Fruit fly (Drosophila melanogaster) whole organism, embryonic: Measurements from ENCODE around the gene HSPBAP1.

Source experiments
- B-H2 ChIP-seq: fragments of 200-800 bp; sonication (Bioruptor generic); optimal IDR thresholded peaks from 2 replicates; lab custom pipeline; 2018; ENCODE audit warnings: missing biosample characterization, mild to moderate bottlenecking, missing genetic modification characterization
- CG11456 ChIP-seq: fragments of 200-800 bp; sonication (Bioruptor generic); IDR thresholded peaks from 3 replicates; pipeline ENCODE4 v1.3.6; 2022; ENCODE audit warnings: missing biosample characterization, missing genetic modification characterization
- CG12104 ChIP-seq: fragments of 200-800 bp; sonication (Bioruptor generic); optimal IDR thresholded peaks from 3 replicates; lab custom pipeline; 2016; ENCODE audit warnings: missing biosample characterization, missing genetic modification characterization
- CG1233 ChIP-seq: fragments of 200-800 bp; sonication (Bioruptor generic); optimal IDR thresholded peaks from 4 replicates; lab custom pipeline; 2018; ENCODE audit warnings: missing biosample characterization, mild to moderate bottlenecking, missing genetic modification characterization
- CG12942 ChIP-seq: fragments of 200-800 bp; sonication (Bioruptor generic); optimal IDR thresholded peaks from 3 replicates; lab custom pipeline; 2016; ENCODE audit warnings: missing biosample characterization, missing genetic modification characterization
- CG13123 ChIP-seq: fragments of 200-800 bp; sonication (Bioruptor generic); optimal IDR thresholded peaks from 2 replicates; lab custom pipeline; 2016; ENCODE audit warnings: missing biosample characterization, missing genetic modification characterization
- CG13296 ChIP-seq: fragments of 200-800 bp; sonication (Bioruptor generic); optimal IDR thresholded peaks from 3 replicates; lab custom pipeline; 2018; ENCODE audit warnings: missing biosample characterization, mild to moderate bottlenecking, missing genetic modification characterization
- CG13624 ChIP-seq: fragments of 200-800 bp; sonication (Bioruptor generic); optimal IDR thresholded peaks from 2 replicates; lab custom pipeline; 2016; ENCODE audit warnings: missing biosample characterization, missing genetic modification characterization
- CG16815 ChIP-seq: fragments of 200-800 bp; sonication (Bioruptor generic); optimal IDR thresholded peaks from 3 replicates; lab custom pipeline; 2017; ENCODE audit warnings: missing biosample characterization, mild to moderate bottlenecking, missing genetic modification characterization
- CG17568 ChIP-seq: fragments of 200-800 bp; sonication (Bioruptor generic); optimal IDR thresholded peaks from 2 replicates; lab custom pipeline; 2018; ENCODE audit warnings: missing biosample characterization, mild to moderate bottlenecking, missing genetic modification characterization, moderate library complexity
- CG18011 ChIP-seq: fragments of 200-800 bp; sonication (Bioruptor generic); optimal IDR thresholded peaks from 2 replicates; lab custom pipeline; 2017; ENCODE audit warnings: missing biosample characterization, missing genetic modification characterization, mild to moderate bottlenecking, moderate library complexity, missing genotype
- CG1832 ChIP-seq: fragments of 200-800 bp; sonication (Bioruptor generic); optimal IDR thresholded peaks from 2 replicates; lab custom pipeline; 2017; ENCODE audit warnings: missing biosample characterization, mild to moderate bottlenecking, missing genetic modification characterization, inconsistent platforms
- CG2678 ChIP-seq: fragments of 200-800 bp; sonication (Bioruptor generic); optimal IDR thresholded peaks from 3 replicates; lab custom pipeline; 2019; ENCODE audit warnings: missing biosample characterization, mild to moderate bottlenecking, missing genetic modification characterization, moderate library complexity
- CG5953 ChIP-seq: fragments of 200-800 bp; sonication (Bioruptor generic); IDR thresholded peaks from 2 replicates; pipeline ENCODE4 v1.3.6; 2022; ENCODE audit warnings: missing biosample characterization, missing genetic modification characterization
- CG6272 ChIP-seq: fragments of 200-800 bp; sonication (Bioruptor generic); IDR thresholded peaks from 2 replicates; pipeline ENCODE4 v1.3.6; 2022; ENCODE audit warnings: missing biosample characterization, missing genetic modification characterization
- CG6765 ChIP-seq: fragments of 200-800 bp; sonication (Bioruptor generic); optimal IDR thresholded peaks from 3 replicates; lab custom pipeline; 2017; ENCODE audit warnings: missing biosample characterization, mild to moderate bottlenecking, missing genetic modification characterization
- CG6791 ChIP-seq: fragments of 200-800 bp; sonication (Bioruptor generic); IDR thresholded peaks from 3 replicates; pipeline ENCODE4 v1.3.6; 2022; ENCODE audit warnings: missing biosample characterization, missing genetic modification characterization; ENCODE audit not compliant: partially characterized antibody
- CG6854 ChIP-seq: fragments of 200-800 bp; sonication (Bioruptor generic); optimal IDR thresholded peaks from 3 replicates; lab custom pipeline; 2017; ENCODE audit warnings: missing biosample characterization, mild to moderate bottlenecking, missing genetic modification characterization
- CG7556 ChIP-seq: fragments of 200-800 bp; sonication (Bioruptor generic); optimal IDR thresholded peaks from 2 replicates; lab custom pipeline; 2017; ENCODE audit warnings: missing biosample characterization, mild to moderate bottlenecking, missing genetic modification characterization
- CG9609 ChIP-seq: fragments of 200-800 bp; sonication (Bioruptor generic); optimal IDR thresholded peaks from 3 replicates; lab custom pipeline; 2016; ENCODE audit warnings: missing biosample characterization, missing genetic modification characterization
- CkIIα-i1 ChIP-seq: fragments of 200-800 bp; sonication (Bioruptor generic); IDR thresholded peaks from 2 replicates; pipeline ENCODE4 v1.3.6; 2022; ENCODE audit warnings: missing biosample characterization, missing genetic modification characterization
- CoRest ChIP-seq: fragments of 200-800 bp; sonication (Bioruptor generic); optimal IDR thresholded peaks from 3 replicates; lab custom pipeline; 2018; ENCODE audit warnings: missing biosample characterization, mild to moderate bottlenecking, missing genetic modification characterization, moderate library complexity
- Dip2 ChIP-seq: fragments of 200-800 bp; sonication (Bioruptor generic); IDR thresholded peaks from 2 replicates; pipeline ENCODE4 v1.3.6; 2022; ENCODE audit warnings: missing biosample characterization, missing genetic modification characterization
- Elba2 ChIP-seq: fragments of 200-800 bp; sonication (Bioruptor generic); optimal IDR thresholded peaks from 3 replicates; lab custom pipeline; 2016; ENCODE audit warnings: missing biosample characterization, missing genetic modification characterization
- Hand ChIP-seq: fragments of 200-800 bp; sonication (Bioruptor generic); optimal IDR thresholded peaks from 2 replicates; lab custom pipeline; 2017; ENCODE audit warnings: mild to moderate bottlenecking, missing biosample characterization, missing genetic modification reagents, missing genetic modification characterization
- Hmr ChIP-seq: fragments of 200-800 bp; sonication (Bioruptor generic); optimal IDR thresholded peaks from 3 replicates; lab custom pipeline; 2017; ENCODE audit warnings: mild to moderate bottlenecking, missing biosample characterization, missing genetic modification reagents, missing genetic modification characterization
- Med ChIP-seq: fragments of 200-800 bp; sonication (Bioruptor generic); peaks from one replicate; lab custom pipeline; 2016; ENCODE audit warnings: missing biosample characterization, missing genetic modification characterization, mild to moderate bottlenecking, inconsistent platforms, moderate library complexity
- Meics ChIP-seq: fragments of 200-800 bp; sonication (Bioruptor generic); optimal IDR thresholded peaks from 2 replicates; lab custom pipeline; 2017; ENCODE audit warnings: missing biosample characterization, mild to moderate bottlenecking, missing genetic modification characterization
- NK7.1 ChIP-seq: fragments of 200-800 bp; sonication (Bioruptor generic); optimal IDR thresholded peaks from 3 replicates; lab custom pipeline; 2016; ENCODE audit warnings: missing biosample characterization, missing genetic modification characterization
- Oli ChIP-seq: fragments of 200-800 bp; sonication (Bioruptor generic); optimal IDR thresholded peaks from 2 replicates; lab custom pipeline; 2018; ENCODE audit warnings: missing biosample characterization, mild to moderate bottlenecking, missing genetic modification characterization, moderate library complexity
- Scr ChIP-seq: fragments of 200-800 bp; sonication (Bioruptor generic); IDR thresholded peaks from 2 replicates; pipeline ENCODE4 v1.3.6; 2022; ENCODE audit warnings: missing biosample characterization, missing genetic modification characterization; ENCODE audit not compliant: partially characterized antibody
- Tbp ChIP-seq: fragments of >200 bp; optimal IDR thresholded peaks from 2 replicates; lab custom pipeline; 2018; ENCODE audit warnings: missing biosample characterization, missing genetic modification characterization
- bowl ChIP-seq: fragments of 200-800 bp; sonication (Bioruptor generic); IDR thresholded peaks from 2 replicates; pipeline ENCODE4 v1.3.6; 2022; ENCODE audit warnings: missing biosample characterization, missing genetic modification characterization
- cas ChIP-seq: fragments of 200-800 bp; sonication (Bioruptor generic); IDR thresholded peaks from 2 replicates; pipeline ENCODE4 v1.3.6; 2022; ENCODE audit warnings: missing biosample characterization, missing genetic modification characterization
- chm ChIP-seq: fragments of 200-800 bp; sonication (Bioruptor generic); IDR thresholded peaks from 2 replicates; pipeline ENCODE4 v1.3.6; 2022; ENCODE audit warnings: missing biosample characterization, missing genetic modification characterization
- corto ChIP-seq: fragments of 200-800 bp; sonication (Bioruptor generic); optimal IDR thresholded peaks from 2 replicates; lab custom pipeline; 2016; ENCODE audit warnings: missing biosample characterization, mild to moderate bottlenecking, missing genetic modification characterization, moderate library complexity
- croc ChIP-seq: fragments of 200-800 bp; sonication (Bioruptor generic); conservative IDR thresholded peaks from 3 replicates; pipeline ENCODE4 v1.3.6; 2022; ENCODE audit warnings: missing biosample characterization, missing genetic modification characterization
- dmrt99B ChIP-seq: fragments of 200-800 bp; sonication (Bioruptor generic); optimal IDR thresholded peaks from 2 replicates; lab custom pipeline; 2018; ENCODE audit warnings: missing biosample characterization, mild to moderate bottlenecking, missing genetic modification characterization, moderate library complexity
- hth ChIP-seq: fragments of >200 bp; optimal IDR thresholded peaks from 2 replicates; lab custom pipeline; 2017; ENCODE audit warnings: inconsistent platforms
- ind ChIP-seq: fragments of 200-800 bp; sonication (Bioruptor generic); optimal IDR thresholded peaks from 3 replicates; lab custom pipeline; 2016; ENCODE audit warnings: missing biosample characterization, missing genetic modification characterization
- inv ChIP-seq: fragments of 200-800 bp; sonication (Bioruptor generic); IDR thresholded peaks from 2 replicates; pipeline ENCODE4 v1.3.6; 2022; ENCODE audit warnings: missing biosample characterization, missing genetic modification characterization; ENCODE audit not compliant: partially characterized antibody
- jigr1 ChIP-seq: fragments of 200-800 bp; sonication (Bioruptor generic); IDR thresholded peaks from 3 replicates; pipeline ENCODE4 v1.3.6; 2022; ENCODE audit warnings: missing biosample characterization, missing genetic modification characterization
- klu ChIP-seq: fragments of 200-800 bp; sonication (Bioruptor generic); IDR thresholded peaks from 2 replicates; pipeline ENCODE4 v1.3.6; 2022; ENCODE audit warnings: missing biosample characterization, missing genetic modification characterization
- lov ChIP-seq, 2 experiments: fragments of 200-800 bp in 1 of 2; fragments of >200 bp in 1 of 2; sonication (Bioruptor generic) in 1 of 2; IDR thresholded peaks in 1 of 2; optimal IDR thresholded peaks in 1 of 2; 2 replicates in 1 of 2; 3 replicates in 1 of 2; pipeline versions ENCODE4 v1.3.6 to Lab custom; 2017 to 2022; ENCODE audit warnings: missing biosample characterization in 1 of 2, missing genetic modification characterization in 1 of 2
- mld ChIP-seq: fragments of 200-800 bp; sonication (Bioruptor generic); IDR thresholded peaks from 3 replicates; pipeline ENCODE4 v1.3.6; 2022; ENCODE audit warnings: missing biosample characterization, missing genetic modification characterization; ENCODE audit not compliant: partially characterized antibody
- nmo ChIP-seq: fragments of 200-800 bp; sonication (Bioruptor generic); optimal IDR thresholded peaks from 2 replicates; lab custom pipeline; 2018; ENCODE audit warnings: missing biosample characterization, mild to moderate bottlenecking, missing genetic modification characterization, moderate library complexity
- psq ChIP-seq: fragments of 200-800 bp; sonication (Bioruptor generic); optimal IDR thresholded peaks from 2 replicates; lab custom pipeline; 2017; ENCODE audit warnings: missing biosample characterization, missing genetic modification characterization
- sima ChIP-seq: fragments of 200-800 bp; sonication (Bioruptor generic); optimal IDR thresholded peaks from 2 replicates; lab custom pipeline; 2016; ENCODE audit warnings: missing biosample characterization, missing genetic modification characterization
- tio ChIP-seq: fragments of 200-800 bp; sonication (Bioruptor generic); optimal IDR thresholded peaks from 2 replicates; lab custom pipeline; 2017; ENCODE audit warnings: missing biosample characterization, missing genetic modification characterization, inconsistent platforms

Gene HSPBAP1

dm6 chr3R:27706581-27707181 lies 11.6 kb downstream of the HSPBAP1 start, which contains the start of the genes CROT and CG12877 (continued):
- TF ChIP-seq B-H2 (GFP tag; lab: Kevin White, UChicago) (peak; percentile 70), psq (GFP tag; lab: Kevin White, UChicago) (peak; percentile 40), CG2678 (tag; lab: Kevin White, UChicago) (peak; percentile 72), CG1832 (peak; percentile 49), Tbp (no peak), Hand (GFP tag; lab: Kevin White, UChicago) (no peak), CG6765 (GFP tag; lab: Kevin White, UChicago) (peak; percentile 27), CG1233 (GFP tag; lab: Kevin White, UChicago) (peak; percentile 64), bowl (GFP tag; lab: Robert Waterston, UW) (no peak), CG6791 (GFP tag; lab: Robert Waterston, UW) (no peak), Hmr (GFP tag; lab: Kevin White, UChicago) (peak; percentile 78), CG6272 (peak; percentile 77), croc (GFP tag; lab: Robert Waterston, UW) (peak; percentile 42; the same call in 2 of the 3 replicates), klu (GFP tag; lab: Robert Waterston, UW) (peak; percentile 74; the same call in 1 of the 2 replicates), nmo (peak; percentile 91), CG13624 (peak; percentile 65), CG5953 (peak; percentile 44), CG16815 (peak; percentile 73), CG12942 (GFP tag; lab: Kevin White, UChicago) (peak; percentile 80), inv (GFP tag; lab: Robert Waterston, UW) (no peak), lov (optimal IDR thresholded peaks at IDR 0.05; lab: Kevin White, UChicago) (no peak), lov (GFP tag; IDR thresholded peaks at IDR 0.05; lab: Robert Waterston, UW) (0 out of 3 replicates have a peak, but pooled peaks have one; percentile 10), ind (GFP tag; lab: Kevin White, UChicago) (peak; percentile 86), CG7556 (peak; percentile 72), CG13296 (GFP tag; lab: Kevin White, UChicago) (peak; percentile 60), Scr (GFP tag; lab: Robert Waterston, UW) (peak; percentile 52), NK7.1 (GFP tag; lab: Kevin White, UChicago) (no peak), CG17568 (no peak), Elba2 (GFP tag; lab: Kevin White, UChicago) (peak; percentile 100), hth (lab: Kevin White, UChicago) (no peak), sima (no peak), CG6854 (peak; percentile 37), chm (GFP tag; lab: Robert Waterston, UW) (peak; percentile 64; the same call in 1 of the 2 replicates), Dip2 (no peak), CG9609 (GFP tag; lab: Kevin White, UChicago) (no peak), corto (GFP tag; lab: Kevin White, UChicago) (peak; percentile 4), Meics (GFP tag; lab: Kevin White, UChicago) (peak; percentile 73), CG11456 (GFP tag; lab: Robert Waterston, UW) (peak; percentile 73; the same call in 1 of the 3 replicates), mld (GFP tag; lab: Robert Waterston, UW) (no peak), CG13123 (GFP tag; lab: Kevin White, UChicago) (peak; percentile 57), Oli (tag; lab: Kevin White, UChicago) (peak; percentile 81), Med (GFP tag; lab: Kevin White, UChicago) (peak; percentile 54), tio (GFP tag; lab: Kevin White, UChicago) (no peak), CoRest (tag; lab: Kevin White, UChicago) (peak; percentile 92), CkIIα-i1 (GFP tag; lab: Robert Waterston, UW) (no peak), cas (peak; percentile 30; the same call in 1 of the 2 replicates), dmrt99B (tag; lab: Kevin White, UChicago) (peak; percentile 78), CG12104 (peak; percentile 71), jigr1 (GFP tag; lab: Robert Waterston, UW) (peak; percentile 68; the same call in 1 of the 3 replicates), CG18011 (GFP tag; lab: Kevin White, UChicago) (peak; percentile 76)
